Fruit fly (Drosophila melanogaster): ENCODE results near the gene CG14551.

Gene CG14551

dm6 chr3R:26012801-26013663 is 49.8 kb downstream of the CG14551 start (continued):
- TF ChIP-seq CG31441 (GFP tag; IDR thresholded peaks at IDR 0.05) = peak; percentile 66
- 0 out of 2 replicates have a peak, but pooled peaks have one; percentile 11 for TF ChIP-seq E2f2 (GFP tag; IDR thresholded peaks at IDR 0.05)
- TF ChIP-seq CG5953 (GFP tag; IDR thresholded peaks at IDR 0.05) = no peak
- TF ChIP-seq crol (GFP tag; IDR thresholded peaks at IDR 0.05) = peak; percentile 40; the same call in 1 of the 2 replicates
- peak; percentile 70 for TF ChIP-seq Spps (tag; optimal IDR thresholded peaks at IDR 0.05)
- TF ChIP-seq gcm (GFP tag; optimal IDR thresholded peaks at IDR 0.05) = peak; percentile 16
- no peak for TF ChIP-seq Tbp (GFP tag; optimal IDR thresholded peaks at IDR 0.05)
- TF ChIP-seq zfh1 (GFP tag; IDR thresholded peaks at IDR 0.05) = no peak
- TF ChIP-seq CG11504 (tag; optimal IDR thresholded peaks at IDR 0.05) = peak; percentile 48
- peak; percentile 52 for TF ChIP-seq CoRest (tag; optimal IDR thresholded peaks at IDR 0.05)
- TF ChIP-seq CG6689 (GFP tag; IDR thresholded peaks at IDR 0.05) = peak; percentile 67
- no peak for TF ChIP-seq salm (tag; optimal IDR thresholded peaks at IDR 0.05)
- TF ChIP-seq onecut (GFP tag; IDR thresholded peaks at IDR 0.05) = no peak
- no peak for TF ChIP-seq odd (GFP tag; optimal IDR thresholded peaks at IDR 0.05)
- peak; percentile 54 for TF ChIP-seq pros (GFP tag; optimal IDR thresholded peaks at IDR 0.05)
- no peak for TF ChIP-seq en (GFP tag; optimal IDR thresholded peaks at IDR 0.05)
- no peak for TF ChIP-seq MBD-R2 (GFP tag; IDR thresholded peaks at IDR 0.05)
- TF ChIP-seq Stat92E (GFP tag; optimal IDR thresholded peaks at IDR 0.05) = no peak
- no peak for TF ChIP-seq tio (GFP tag; optimal IDR thresholded peaks at IDR 0.05)
- no peak for TF ChIP-seq hbn (GFP tag; IDR thresholded peaks at IDR 0.05; ENCODE audit: partially characterized antibody)
- peak; percentile 5 for TF ChIP-seq Ets65A (GFP tag)
- peak; percentile 4 for TF ChIP-seq CG3407 (GFP tag; optimal IDR thresholded peaks at IDR 0.05)
- peak; percentile 57 for TF ChIP-seq twi (tag; optimal IDR thresholded peaks at IDR 0.05)
- TF ChIP-seq stwl (tag; optimal IDR thresholded peaks at IDR 0.05) = no peak
- peak; percentile 10 for TF ChIP-seq CG30403 (GFP tag; optimal IDR thresholded peaks at IDR 0.05)
- TF ChIP-seq Sox102F (GFP tag; optimal IDR thresholded peaks at IDR 0.05) = peak; percentile 15
- no peak for TF ChIP-seq NC2β (GFP tag; optimal IDR thresholded peaks at IDR 0.05)
- peak; percentile 57 for TF ChIP-seq CG8924 (tag; optimal IDR thresholded peaks at IDR 0.05)
- TF ChIP-seq bsh (GFP tag; optimal IDR thresholded peaks at IDR 0.05) = peak in 1 of 2 experiments; percentile 87
- no peak for TF ChIP-seq H2.0 (GFP tag; IDR thresholded peaks at IDR 0.05)
- peak; percentile 60 for TF ChIP-seq CG8388 (GFP tag; optimal IDR thresholded peaks at IDR 0.05)
- no peak for TF ChIP-seq btn (GFP tag; optimal IDR thresholded peaks at IDR 0.05)
- peak; percentile 29 for TF ChIP-seq Vsx1 (GFP tag; optimal IDR thresholded peaks at IDR 0.05)
- TF ChIP-seq CG3281 (GFP tag; optimal IDR thresholded peaks at IDR 0.05) = no peak
- TF ChIP-seq Drgx (GFP tag; IDR thresholded peaks at IDR 0.05) = peak; percentile 6; the same call in 1 of the 2 replicates
- peak; percentile 4 for TF ChIP-seq Hr3 (GFP tag; optimal IDR thresholded peaks at IDR 0.05)
- no peak for TF ChIP-seq gfzf (GFP tag; optimal IDR thresholded peaks at IDR 0.05)
- TF ChIP-seq otp (GFP tag; IDR thresholded peaks at IDR 0.05) = 0 out of 3 replicates have a peak, but pooled peaks have one; percentile 16
- no peak for TF ChIP-seq Pdp1 (GFP tag; optimal IDR thresholded peaks at IDR 0.05)
- peak; percentile 21 for TF ChIP-seq CG4424 (GFP tag; optimal IDR thresholded peaks at IDR 0.05)
- no peak for TF ChIP-seq CHES-1-like (GFP tag; optimal IDR thresholded peaks at IDR 0.05)
- TF ChIP-seq CG3163 (GFP tag; optimal IDR thresholded peaks at IDR 0.05) = no peak
- peak; percentile 73 for TF ChIP-seq sens (GFP tag)
- TF ChIP-seq Sin3A (optimal IDR thresholded peaks at IDR 0.05) = no peak
- TF ChIP-seq PHDP (tag; optimal IDR thresholded peaks at IDR 0.05) = peak; percentile 52
- no peak for TF ChIP-seq Fer3 (tag; optimal IDR thresholded peaks at IDR 0.05)
- no peak for TF ChIP-seq CG1529 (GFP tag; optimal IDR thresholded peaks at IDR 0.05)
- peak; percentile 66 for TF ChIP-seq HLHmδ (GFP tag; optimal IDR thresholded peaks at IDR 0.05)
- TF ChIP-seq Blimp-1 (GFP tag; optimal IDR thresholded peaks at IDR 0.05) = peak; percentile 78

All from whole organism, embryonic.